Worm (Caenorhabditis elegans) whole organism, L1 larva: ENCODE data around the gene thk-1.
A peak's percentile ranks its signal among the peaks of the same experiment; 100 is the strongest.

Experiments used
- C04F5.9 ChIP-seq: sonication (generic microtip); optimal IDR thresholded peaks from 2 replicates; lab custom pipeline; 2016; ENCODE audit warnings: missing genetic modification characterization, missing compliant biosample characterization
- C34B4.2 ChIP-seq: sonication (generic microtip); optimal IDR thresholded peaks from 2 replicates; lab custom pipeline; 2017; ENCODE audit warnings: mild to moderate bottlenecking, missing genetic modification characterization, missing compliant biosample characterization
- F16B12.6 ChIP-seq: fragments of 150-350 bp; optimal IDR thresholded peaks from 2 replicates; lab custom pipeline; 2014; ENCODE audit warnings: missing biosample characterization, missing genetic modification characterization
- Y116A8C.19 ChIP-seq: sonication (generic microtip); optimal IDR thresholded peaks from 2 replicates; lab custom pipeline; 2016; ENCODE audit warnings: missing compliant biosample characterization, missing genetic modification characterization, borderline replicate concordance
- aly-2 ChIP-seq: fragments of 150-350 bp; optimal IDR thresholded peaks from 2 replicates; lab custom pipeline; 2014; ENCODE audit warnings: missing biosample characterization, missing genetic modification characterization
- blmp-1 ChIP-seq: fragments of 150-350 bp; optimal IDR thresholded peaks from 2 replicates; lab custom pipeline; 2014; ENCODE audit warnings: missing biosample characterization, missing genetic modification characterization
- ceh-82 ChIP-seq, 3 experiments: fragments of 150-350 bp in 1 of 3; sonication (generic microtip) in 2 of 3; optimal IDR thresholded peaks; 2 replicates each; lab custom pipeline; 2014 to 2017; ENCODE audit warnings: missing biosample characterization in 3 of 3, missing genetic modification characterization in 3 of 3
- ceh-90 ChIP-seq: sonication (generic microtip); optimal IDR thresholded peaks from 2 replicates; lab custom pipeline; 2016; ENCODE audit warnings: missing genetic modification characterization, missing compliant biosample characterization
- ces-1 ChIP-seq: fragments of 150-350 bp; optimal IDR thresholded peaks from 2 replicates; lab custom pipeline; 2014; ENCODE audit warnings: missing biosample characterization, missing genetic modification reagents, missing genetic modification characterization
- dsc-1 ChIP-seq: sonication (generic microtip); optimal IDR thresholded peaks from 2 replicates; lab custom pipeline; 2016; ENCODE audit warnings: mild to moderate bottlenecking, missing genetic modification characterization, missing compliant biosample characterization
- efl-1 ChIP-seq, 4 experiments: fragments of 150-350 bp; optimal IDR thresholded peaks in 3 of 4; peaks in 1 of 4; 1 replicate in 1 of 4; 2 replicates in 3 of 4; lab custom pipeline; 2014; ENCODE audit warnings: missing biosample characterization in 2 of 4, missing genetic modification characterization in 2 of 4, missing genetic modification reagents in 2 of 4
- efl-3 ChIP-seq: fragments of 200-800 bp; sonication (Bioruptor generic); optimal IDR thresholded peaks from 2 replicates; lab custom pipeline; 2018; ENCODE audit warnings: mild to moderate bottlenecking, missing genetic modification characterization, missing compliant biosample characterization
- egl-13 ChIP-seq: sonication (generic microtip); optimal IDR thresholded peaks from 2 replicates; lab custom pipeline; 2016; ENCODE audit warnings: missing genotype, missing genetic modification reagents, missing genetic modification characterization, missing compliant biosample characterization
- elt-2 ChIP-seq: sonication (generic microtip); optimal IDR thresholded peaks from 2 replicates; lab custom pipeline; 2016; ENCODE audit warnings: missing genetic modification characterization, mild to moderate bottlenecking, inconsistent platforms, missing compliant biosample characterization, missing genetic modification reagents
- elt-3 ChIP-seq, 6 experiments: fragments of 150-350 bp in 1 of 6; sonication (generic microtip); optimal IDR thresholded peaks; 2 replicates each; lab custom pipeline; 2017 to 2018; ENCODE audit warnings: missing biosample characterization in 6 of 6, missing genetic modification characterization in 6 of 6, inconsistent platforms in 1 of 6
- ets-5 ChIP-seq: fragments of 200-800 bp; sonication (Bioruptor generic); IDR thresholded peaks from 2 replicates; pipeline ENCODE4 v1.3.6; 2022; ENCODE audit warnings: missing genetic modification characterization, missing compliant biosample characterization
- fkh-10 ChIP-seq: sonication (generic microtip); optimal IDR thresholded peaks from 2 replicates; lab custom pipeline; 2017; ENCODE audit warnings: missing biosample characterization, missing genetic modification reagents, missing genetic modification characterization
- fkh-8 ChIP-seq: sonication (generic microtip); optimal IDR thresholded peaks from 2 replicates; lab custom pipeline; 2016; ENCODE audit warnings: mild to moderate bottlenecking, missing genetic modification characterization, missing compliant biosample characterization
- grh-1 ChIP-seq: fragments of 200-800 bp; sonication (Bioruptor generic); IDR thresholded peaks from 2 replicates; pipeline ENCODE4 v1.3.6; 2022; ENCODE audit warnings: missing genetic modification reagents, missing genetic modification characterization, missing compliant biosample characterization
- hpl-2 ChIP-seq: fragments of 150-350 bp; optimal IDR thresholded peaks from 2 replicates; lab custom pipeline; 2014; ENCODE audit warnings: missing biosample characterization, missing genetic modification reagents, missing genetic modification characterization
- irx-1 ChIP-seq: sonication (generic microtip); optimal IDR thresholded peaks from 2 replicates; lab custom pipeline; 2016; ENCODE audit warnings: missing genetic modification characterization, missing compliant biosample characterization
- isw-1 ChIP-seq: fragments of 200-800 bp; sonication (Bioruptor generic); IDR thresholded peaks from 2 replicates; pipeline ENCODE4 v1.3.6; 2022; ENCODE audit warnings: missing genetic modification characterization, missing compliant biosample characterization
- lin-14 ChIP-seq: fragments of 200-800 bp; sonication (Bioruptor generic); optimal IDR thresholded peaks from 2 replicates; lab custom pipeline; 2018; ENCODE audit warnings: mild to moderate bottlenecking, missing genetic modification characterization, moderate library complexity, missing compliant biosample characterization
- lin-15B ChIP-seq: fragments of 150-350 bp; sonication (generic microtip); optimal IDR thresholded peaks from 3 replicates; lab custom pipeline; 2014; ENCODE audit warnings: missing biosample characterization, missing genetic modification characterization
- lin-35 ChIP-seq, 2 experiments: fragments of 150-350 bp; optimal IDR thresholded peaks; 2 replicates each; lab custom pipeline; 2014; ENCODE audit warnings: missing biosample characterization in 2 of 2, missing genetic modification characterization in 2 of 2, missing genetic modification reagents in 2 of 2
- nhr-19 ChIP-seq: fragments of 200-800 bp; sonication (Bioruptor generic); conservative IDR thresholded peaks from 2 replicates; pipeline ENCODE4 v1.3.6; 2022; ENCODE audit warnings: missing genetic modification characterization, missing compliant biosample characterization
- nhr-20 ChIP-seq: sonication (generic microtip); optimal IDR thresholded peaks from 2 replicates; lab custom pipeline; 2016; ENCODE audit warnings: mild to moderate bottlenecking, missing genetic modification characterization, missing compliant biosample characterization
- nhr-47 ChIP-seq: sonication (generic microtip); optimal IDR thresholded peaks from 2 replicates; lab custom pipeline; 2016; ENCODE audit warnings: mild to moderate bottlenecking, missing genetic modification characterization, moderate library complexity, missing compliant biosample characterization
- nhr-71 ChIP-seq: sonication (generic microtip); optimal IDR thresholded peaks from 2 replicates; lab custom pipeline; 2016; ENCODE audit warnings: mild to moderate bottlenecking, missing genetic modification characterization, moderate library complexity, missing compliant biosample characterization
- nhr-76 ChIP-seq: sonication (generic microtip); optimal IDR thresholded peaks from 2 replicates; lab custom pipeline; 2017; ENCODE audit warnings: missing biosample characterization, missing genetic modification characterization
- nhr-77 ChIP-seq: fragments of 150-350 bp; optimal IDR thresholded peaks from 2 replicates; lab custom pipeline; 2014; ENCODE audit warnings: missing biosample characterization, missing genetic modification characterization
- nhr-84 ChIP-seq: sonication (generic microtip); optimal IDR thresholded peaks from 2 replicates; lab custom pipeline; 2017; ENCODE audit warnings: missing biosample characterization, missing genetic modification characterization
- nhr-85 ChIP-seq: sonication (generic microtip); peaks from one replicate; lab custom pipeline; 2016; ENCODE audit warnings: missing genetic modification characterization, inconsistent platforms, missing compliant biosample characterization
- nhr-90 ChIP-seq: sonication (generic microtip); optimal IDR thresholded peaks from 2 replicates; lab custom pipeline; 2016; ENCODE audit warnings: mild to moderate bottlenecking, missing genetic modification characterization, missing compliant biosample characterization; ENCODE audit not compliant: poor library complexity
- pax-3 ChIP-seq: fragments of 200-800 bp; sonication (Bioruptor generic); optimal IDR thresholded peaks from 2 replicates; lab custom pipeline; 2018; ENCODE audit warnings: mild to moderate bottlenecking, missing genetic modification characterization, moderate library complexity, missing compliant biosample characterization
- pqm-1 ChIP-seq: sonication (generic microtip); optimal IDR thresholded peaks from 3 replicates; lab custom pipeline; 2017; ENCODE audit warnings: missing biosample characterization, missing genetic modification characterization
- rnt-1 ChIP-seq: sonication (generic microtip); optimal IDR thresholded peaks from 2 replicates; lab custom pipeline; 2016; ENCODE audit warnings: mild to moderate bottlenecking, missing genetic modification characterization, moderate library complexity, missing compliant biosample characterization
- skn-1 ChIP-seq: fragments of 150-350 bp; optimal IDR thresholded peaks from 2 replicates; lab custom pipeline; 2014; ENCODE audit warnings: missing biosample characterization, missing genetic modification characterization
- snu-23 ChIP-seq: sonication (generic microtip); optimal IDR thresholded peaks from 2 replicates; lab custom pipeline; 2016; ENCODE audit warnings: missing genetic modification characterization, missing compliant biosample characterization
- swsn-7 ChIP-seq: sonication (generic microtip); optimal IDR thresholded peaks from 2 replicates; lab custom pipeline; 2016; ENCODE audit warnings: missing genetic modification characterization, missing compliant biosample characterization
- tbx-2 ChIP-seq: sonication (generic microtip); optimal IDR thresholded peaks from 2 replicates; lab custom pipeline; 2016; ENCODE audit warnings: missing genetic modification characterization, missing compliant biosample characterization
- tlp-1 ChIP-seq: fragments of 150-350 bp; optimal IDR thresholded peaks from 2 replicates; lab custom pipeline; 2014; ENCODE audit warnings: missing biosample characterization, missing genetic modification characterization
- unc-62 ChIP-seq: fragments of 150-350 bp; optimal IDR thresholded peaks from 2 replicates; lab custom pipeline; 2014; ENCODE audit warnings: missing biosample characterization, missing genetic modification reagents, missing genetic modification characterization
- vab-15 ChIP-seq: sonication (generic microtip); optimal IDR thresholded peaks from 2 replicates; lab custom pipeline; 2017; ENCODE audit warnings: missing genotype, mild to moderate bottlenecking, missing genetic modification characterization, missing compliant biosample characterization
- ztf-11 ChIP-seq, 2 experiments: sonication (generic microtip); optimal IDR thresholded peaks; 2 replicates each; lab custom pipeline; 2016 to 2017; ENCODE audit warnings: missing genetic modification characterization in 2 of 2, missing biosample characterization in 1 of 2, missing compliant biosample characterization in 1 of 2

thk-1 gene

DNA sequence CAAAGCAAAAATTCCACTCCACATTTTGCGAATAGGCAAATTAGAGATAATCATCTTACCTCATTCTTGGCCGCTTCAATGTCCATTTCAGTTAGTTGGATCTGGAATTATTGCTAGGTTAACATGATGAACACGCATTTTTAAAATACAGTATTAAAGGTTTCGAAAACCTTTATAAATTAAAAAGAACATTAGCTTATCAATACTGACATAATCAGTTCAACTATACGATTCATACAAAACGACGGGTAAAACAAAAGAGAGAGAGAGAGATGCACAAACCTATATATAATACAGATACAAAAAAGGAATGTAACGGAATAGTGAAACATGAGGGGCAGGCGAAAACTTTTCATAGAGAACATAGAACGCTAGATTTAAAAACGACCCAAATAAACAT, at the start of gene thk-1:
TSS of gene thk-1 (minus strand) at position 101 of the 400 bp plus-strand sequence.
- TF ChIP-seq rnt-1 (tag; lab: Kevin White, UChicago) (no peak), ztf-11 (tag; optimal IDR thresholded peaks at IDR 0.05; lab: Kevin White, UChicago) (no peak), F16B12.6 (no peak), lin-35 (GFP tag; optimal IDR thresholded peaks at IDR 0.05; lab: Kevin White, UChicago) (no peak), nhr-76 (tag; lab: Kevin White, UChicago) (no peak), skn-1 (tag; lab: Kevin White, UChicago) (no peak), ceh-90 (tag; lab: Kevin White, UChicago) (no peak), pqm-1 (tag; lab: Kevin White, UChicago) (no peak), tbx-2 (tag; lab: Kevin White, UChicago) (no peak), nhr-19 (GFP tag; lab: Robert Waterston, UW) (no peak), egl-13 (tag; lab: Kevin White, UChicago) (no peak), dsc-1 (tag; lab: Kevin White, UChicago) (no peak), elt-3 (tag; optimal IDR thresholded peaks at IDR 0.05; lab: Kevin White, UChicago) (no peak)

DNA sequence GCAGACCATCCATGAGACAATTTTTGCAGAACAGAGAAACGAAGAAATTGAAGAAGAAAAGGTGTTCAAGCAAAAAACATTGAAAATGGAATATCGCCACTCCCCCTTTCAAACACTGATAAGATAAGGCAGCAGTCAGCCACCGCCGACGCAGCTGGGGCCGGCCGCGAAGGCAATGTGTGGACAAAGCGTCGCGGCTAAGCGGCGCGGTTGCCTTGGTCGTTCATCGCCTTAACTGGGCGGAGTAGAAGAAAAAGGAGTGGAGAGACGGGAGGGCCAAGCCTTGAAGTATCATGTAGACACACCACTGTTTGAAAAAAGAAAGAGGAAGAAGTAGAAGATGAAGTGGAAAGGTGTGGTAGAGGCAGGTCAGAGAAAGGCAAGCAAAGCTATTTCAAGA, 49.6 kb upstream of the thk-1 start:
- peak; percentile 13 for TF ChIP-seq nhr-71 (tag; lab: Kevin White, UChicago)
- TF ChIP-seq nhr-47 (tag; lab: Kevin White, UChicago) = peak; percentile 9
- no peak for TF ChIP-seq ets-5 (GFP tag; lab: Robert Waterston, UW)
- TF ChIP-seq Y116A8C.19 (tag; lab: Kevin White, UChicago) = no peak
- peak; percentile 66 for TF ChIP-seq lin-14
- TF ChIP-seq tlp-1 (tag; lab: Kevin White, UChicago) = no peak
- peak; percentile 53 for TF ChIP-seq fkh-8 (tag; lab: Kevin White, UChicago)
- peak; percentile 13 for TF ChIP-seq snu-23 (GFP tag; lab: Kevin White, UChicago)
- TF ChIP-seq ceh-82 (tag; optimal IDR thresholded peaks at IDR 0.05; lab: Kevin White, UChicago) = peak in 1 of 3 experiments; percentile 25
- no peak for TF ChIP-seq lin-15B
- peak; percentile 62 to 89 (median 72) for TF ChIP-seq elt-3 (tag; optimal IDR thresholded peaks at IDR 0.05; lab: Kevin White, UChicago)
- TF ChIP-seq aly-2 (tag; lab: Kevin White, UChicago) = no peak
- peak; percentile 6 for TF ChIP-seq skn-1 (tag; lab: Kevin White, UChicago)
- peak; percentile 11 for TF ChIP-seq nhr-90 (tag; lab: Kevin White, UChicago)
- no peak for TF ChIP-seq C04F5.9 (tag; lab: Kevin White, UChicago)
- no peak for TF ChIP-seq pqm-1 (tag; lab: Kevin White, UChicago)
- TF ChIP-seq hpl-2 = no peak
- TF ChIP-seq nhr-76 (tag; lab: Kevin White, UChicago) = no peak
- peak; percentile 13 for TF ChIP-seq nhr-77 (tag; lab: Kevin White, UChicago)
- no peak for TF ChIP-seq irx-1 (tag; lab: Kevin White, UChicago)
- TF ChIP-seq ces-1 (GFP tag; lab: Kevin White, UChicago) = no peak
- peak; percentile 12 for TF ChIP-seq dsc-1 (tag; lab: Kevin White, UChicago)
- no peak for TF ChIP-seq nhr-84 (tag; lab: Kevin White, UChicago)
- TF ChIP-seq efl-3 (GFP tag; lab: Kevin White, UChicago) = no peak
- no peak for TF ChIP-seq nhr-19 (GFP tag; lab: Robert Waterston, UW)
- TF ChIP-seq nhr-20 (tag; lab: Kevin White, UChicago) = peak; percentile 33
- no peak for TF ChIP-seq efl-1 (optimal IDR thresholded peaks at IDR 0.05; lab: Kevin White, UChicago)
- TF ChIP-seq efl-1 (GFP tag; optimal IDR thresholded peaks at IDR 0.05 in 1 of 2; lab: Kevin White, UChicago) = peak in 1 of 2 experiments; percentile 37
- no peak for TF ChIP-seq C34B4.2 (tag; lab: Kevin White, UChicago)
- no peak for TF ChIP-seq isw-1 (GFP tag; lab: Robert Waterston, UW)
- peak; percentile 0 for TF ChIP-seq swsn-7 (tag; lab: Kevin White, UChicago)
- no peak for TF ChIP-seq unc-62
- no peak for TF ChIP-seq vab-15 (tag; lab: Kevin White, UChicago)
- TF ChIP-seq fkh-10 (GFP tag; lab: Kevin White, UChicago) = peak; percentile 15
- peak; percentile 58 for TF ChIP-seq elt-2 (tag; lab: Kevin White, UChicago)
- TF ChIP-seq lin-35 (GFP tag; optimal IDR thresholded peaks at IDR 0.05; lab: Kevin White, UChicago) = peak in 1 of 2 experiments; percentile 52
- peak; percentile 11 for TF ChIP-seq pax-3 (tag; lab: Kevin White, UChicago)
- no peak for TF ChIP-seq grh-1 (GFP tag; lab: Robert Waterston, UW)
- peak; percentile 71 for TF ChIP-seq blmp-1 (tag; lab: Kevin White, UChicago)
- TF ChIP-seq nhr-85 (tag; lab: Kevin White, UChicago) = peak; percentile 26
- TF ChIP-seq, all 84 proteins: peak for 20
